Fruit fly (Drosophila melanogaster) whole organism, embryonic: ENCODE measurements around the gene Ssl2.

Experiments
- Bdp1 ChIP-seq: fragments of 200-800 bp; sonication (Bioruptor generic); optimal IDR thresholded peaks from 3 replicates; lab custom pipeline; 2016; ENCODE audit warnings: missing biosample characterization, missing genetic modification characterization
- CG11085 ChIP-seq: fragments of 200-800 bp; sonication (Bioruptor generic); IDR thresholded peaks from 2 replicates; pipeline ENCODE4 v1.3.6; 2022; ENCODE audit warnings: missing biosample characterization, missing genetic modification characterization
- CG11398 ChIP-seq: fragments of 200-800 bp; sonication (Bioruptor generic); optimal IDR thresholded peaks from 2 replicates; lab custom pipeline; 2016; ENCODE audit warnings: missing biosample characterization, missing genetic modification characterization
- CG13296 ChIP-seq: fragments of 200-800 bp; sonication (Bioruptor generic); optimal IDR thresholded peaks from 3 replicates; lab custom pipeline; 2018; ENCODE audit warnings: missing biosample characterization, mild to moderate bottlenecking, missing genetic modification characterization
- CG1792 ChIP-seq: fragments of 200-800 bp; sonication (Bioruptor generic); optimal IDR thresholded peaks from 2 replicates; lab custom pipeline; 2016; ENCODE audit warnings: missing biosample characterization, missing genetic modification characterization
- Neu2 ChIP-seq: fragments of 200-800 bp; sonication (Bioruptor generic); optimal IDR thresholded peaks from 3 replicates; lab custom pipeline; 2016; ENCODE audit warnings: missing biosample characterization, missing genetic modification characterization, borderline replicate concordance
- cato ChIP-seq: fragments of 200-800 bp; sonication (Bioruptor generic); optimal IDR thresholded peaks from 2 replicates; lab custom pipeline; 2016; ENCODE audit warnings: missing biosample characterization, missing genetic modification characterization, borderline replicate concordance
- crol ChIP-seq: fragments of 200-800 bp; sonication (Bioruptor generic); IDR thresholded peaks from 2 replicates; pipeline ENCODE4 v1.3.6; 2022; ENCODE audit warnings: missing biosample characterization, missing genetic modification characterization
- gce ChIP-seq: fragments of 200-800 bp; sonication (Bioruptor generic); IDR thresholded peaks from 3 replicates; pipeline ENCODE4 v1.3.6; 2022; ENCODE audit warnings: missing biosample characterization, missing genetic modification characterization
- h ChIP-seq: fragments of >200 bp; optimal IDR thresholded peaks from 2 replicates; lab custom pipeline; 2017
- psq ChIP-seq: fragments of 200-800 bp; sonication (Bioruptor generic); optimal IDR thresholded peaks from 2 replicates; lab custom pipeline; 2017; ENCODE audit warnings: missing biosample characterization, missing genetic modification characterization
- tap ChIP-seq: fragments of 200-800 bp; optimal IDR thresholded peaks from 3 replicates; lab custom pipeline; 2019; ENCODE audit warnings: missing biosample characterization, mild to moderate bottlenecking, missing genetic modification characterization, moderate library complexity

- TF ChIP-seq gce, result no peak
- TF ChIP-seq crol (GFP tag; lab: Robert Waterston, UW), result no peak
- TF ChIP-seq CG1792, result no peak
- TF ChIP-seq h, result no peak
- no peak for TF ChIP-seq CG11398 (GFP tag; lab: Kevin White, UChicago)
- TF ChIP-seq psq (GFP tag; lab: Kevin White, UChicago), result no peak
- no peak for TF ChIP-seq Bdp1
- no peak for TF ChIP-seq Neu2 (GFP tag; lab: Kevin White, UChicago)
- no peak for TF ChIP-seq cato (GFP tag; lab: Kevin White, UChicago)
- no peak for TF ChIP-seq CG13296 (GFP tag; lab: Kevin White, UChicago)
- TF ChIP-seq tap (tag; lab: Kevin White, UChicago), result no peak
- TF ChIP-seq CG11085 (GFP tag; lab: Robert Waterston, UW), result no peak
These were observed 43.4 kb upstream of the Ssl2 start for dm6 chr3R:29075631-29076398.
